Worm (Caenorhabditis elegans): ENCODE measurements around the gene K08E5.6.

K08E5.6 gene

DNA sequence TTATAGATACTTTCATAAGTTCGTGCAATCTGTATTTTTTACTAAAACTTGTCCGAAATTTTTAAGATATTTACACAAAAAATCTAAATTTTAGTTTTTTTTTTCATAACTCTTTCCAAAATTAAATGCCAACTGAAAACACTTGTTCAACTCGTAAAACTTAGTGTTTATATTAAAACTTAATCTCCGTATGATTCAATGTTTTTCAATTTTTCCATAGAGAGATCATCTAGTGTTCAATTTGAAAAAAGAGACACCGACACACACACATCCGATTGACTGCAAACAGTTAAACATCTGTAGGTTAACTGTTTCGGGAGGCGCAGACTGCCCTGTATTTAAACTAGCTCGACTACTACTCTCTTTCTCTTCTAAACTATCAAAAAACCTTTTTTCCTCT, 31.8 kb upstream of the K08E5.6 start, which contains the start of gene T16H12.9:
TSS of gene T16H12.9 (plus strand) at position 301 of the 400 bp plus-strand sequence.
- TF ChIP-seq nfya-2 (GFP tag; IDR thresholded peaks at IDR 0.05), result no peak
- TF ChIP-seq pbrm-1 (GFP tag; IDR thresholded peaks at IDR 0.05), result no peak
- TF ChIP-seq F37B4.10 (GFP tag; IDR thresholded peaks at IDR 0.05), result no peak
- TF ChIP-seq ZK185.1 (tag; optimal IDR thresholded peaks at IDR 0.05; ENCODE audit: poor library complexity, severe bottlenecking), result no peak
- no peak for TF ChIP-seq lin-26 (GFP tag; IDR thresholded peaks at IDR 0.05)
- TF ChIP-seq ztf-22 (GFP tag; optimal IDR thresholded peaks at IDR 0.05), result no peak
- TF ChIP-seq Y79H2A.3 (GFP tag; conservative IDR thresholded peaks at IDR 0.05), result no peak
- no peak for TF ChIP-seq attf-6 (GFP tag; IDR thresholded peaks at IDR 0.05)

- TF ChIP-seq athp-1 (tag; optimal IDR thresholded peaks at IDR 0.05), result no peak
- no peak for TF ChIP-seq ztf-18 (tag; optimal IDR thresholded peaks at IDR 0.05)
- TF ChIP-seq unc-130 (GFP tag; optimal IDR thresholded peaks at IDR 0.05), result no peak
Measured at ce11 chrIII:10112958-10113357, 27.9 kb upstream of the K08E5.6 start, which contains the start of gene vps-29. Gene vps-29 (minus strand): TSS chrIII:10113058.

DNA sequence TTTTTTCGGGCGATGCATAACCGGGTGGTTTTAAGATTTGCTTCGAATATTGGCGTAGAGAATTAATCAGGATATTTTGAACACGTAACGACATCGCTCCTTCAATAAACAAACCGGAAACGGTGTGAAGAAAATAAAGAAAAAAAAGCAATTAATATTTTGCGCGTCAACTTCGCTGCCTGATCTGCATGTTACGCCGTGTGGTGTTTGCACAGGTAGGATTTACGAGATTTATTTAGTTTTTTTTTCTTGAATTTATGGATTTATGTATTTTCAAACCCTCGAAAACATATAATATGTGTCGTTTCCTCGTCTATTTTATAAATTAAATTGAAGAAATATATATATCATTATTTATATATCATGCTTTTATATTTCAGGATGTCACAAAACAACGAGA, 26.2 kb upstream of the K08E5.6 start, which contains the start of the genes ZK1128.1 and mett-10:
TSS of gene ZK1128.1 (minus strand) at position 99 of the 400 bp plus-strand sequence.
TSS of gene mett-10 (plus strand) at position 375 of the 400 bp plus-strand sequence.
- TF ChIP-seq ceh-100 (GFP tag; IDR thresholded peaks at IDR 0.05), result no peak
- TF ChIP-seq somi-1 (GFP tag; optimal IDR thresholded peaks at IDR 0.05), result no peak
- TF ChIP-seq dpl-1 (GFP tag; optimal IDR thresholded peaks at IDR 0.05), result no peak
- TF ChIP-seq lsy-27 (tag; optimal IDR thresholded peaks at IDR 0.05; ENCODE audit: borderline replicate concordance, insufficient read depth), result no peak
- no peak for TF ChIP-seq Y67H2A.10 (GFP tag; conservative IDR thresholded peaks at IDR 0.05)
- TF ChIP-seq F52B5.7 (tag; optimal IDR thresholded peaks at IDR 0.05), result no peak
- no peak for TF ChIP-seq Y79H2A.3 (GFP tag; conservative IDR thresholded peaks at IDR 0.05)
- no peak for TF ChIP-seq ceh-91 (GFP tag; IDR thresholded peaks at IDR 0.05)
- TF ChIP-seq zim-3 (tag; optimal IDR thresholded peaks at IDR 0.05), result no peak
- no peak for TF ChIP-seq efl-1 (GFP tag; optimal IDR thresholded peaks at IDR 0.05)
- TF ChIP-seq madf-3 (GFP tag; IDR thresholded peaks at IDR 0.05), result no peak
- TF ChIP-seq B0261.1 (tag; optimal IDR thresholded peaks at IDR 0.05), result no peak
- TF ChIP-seq K12H6.12 (tag; optimal IDR thresholded peaks at IDR 0.05), result no peak
- TF ChIP-seq lin-54 (GFP tag; optimal IDR thresholded peaks at IDR 0.05), result no peak
- TF ChIP-seq madf-6 (GFP tag; IDR thresholded peaks at IDR 0.05), result no peak
- TF ChIP-seq cebp-1 (GFP tag; IDR thresholded peaks at IDR 0.05), result no peak
- TF ChIP-seq cebp-1 (tag; optimal IDR thresholded peaks at IDR 0.05), result no peak

ce11 chrIII:10118818-10119217, 22.0 kb upstream of the K08E5.6 start, which contains the start of gene ZK1128.3:
Gene ZK1128.3 (minus strand): TSS chrIII:10118918.
- TF ChIP-seq Y53F4B.3 (GFP tag; IDR thresholded peaks at IDR 0.05), result no peak
- TF ChIP-seq F57A8.1 (GFP tag; optimal IDR thresholded peaks at IDR 0.05), result no peak
- TF ChIP-seq chd-7 (tag; optimal IDR thresholded peaks at IDR 0.05), result no peak
- no peak for TF ChIP-seq ama-1 (optimal IDR thresholded peaks at IDR 0.05)
- TF ChIP-seq ama-1 (GFP tag; optimal IDR thresholded peaks at IDR 0.05), result no peak
- TF ChIP-seq sptf-2 (GFP tag; optimal IDR thresholded peaks at IDR 0.05), result no peak
- TF ChIP-seq sea-2 (GFP tag; IDR thresholded peaks at IDR 0.05), result no peak
- TF ChIP-seq tbp1 (GFP tag; optimal IDR thresholded peaks at IDR 0.05), result no peak
- TF ChIP-seq F10E7.11 (tag; optimal IDR thresholded peaks at IDR 0.05), result no peak
- TF ChIP-seq ZK185.1 (tag; optimal IDR thresholded peaks at IDR 0.05; ENCODE audit: poor library complexity, severe bottlenecking), result no peak
- no peak for TF ChIP-seq F52B5.7 (tag; optimal IDR thresholded peaks at IDR 0.05)
- TF ChIP-seq ets-4 (GFP tag; optimal IDR thresholded peaks at IDR 0.05), result no peak
- no peak for TF ChIP-seq tlf-1 (GFP tag; optimal IDR thresholded peaks at IDR 0.05)
